Worm (Caenorhabditis elegans) whole organism, L1 larva: ENCODE measurements around the gene pqn-70.
A peak's percentile ranks its signal among the peaks of the same experiment; 100 is the strongest.

Source experiments
- Y116A8C.19 ChIP-seq: sonication (generic microtip); optimal IDR thresholded peaks from 2 replicates; lab custom pipeline; 2016; ENCODE audit warnings: missing compliant biosample characterization, missing genetic modification characterization, borderline replicate concordance
- aha-1 ChIP-seq: fragments of 150-350 bp; optimal IDR thresholded peaks from 2 replicates; lab custom pipeline; 2014; ENCODE audit warnings: missing biosample characterization, missing genetic modification characterization
- aly-2 ChIP-seq: fragments of 150-350 bp; optimal IDR thresholded peaks from 2 replicates; lab custom pipeline; 2014; ENCODE audit warnings: missing biosample characterization, missing genetic modification characterization
- ceh-82 ChIP-seq, 3 experiments: fragments of 150-350 bp in 1 of 3; sonication (generic microtip) in 2 of 3; optimal IDR thresholded peaks; 2 replicates each; lab custom pipeline; 2014 to 2017; ENCODE audit warnings: missing biosample characterization in 3 of 3, missing genetic modification characterization in 3 of 3
- dpl-1 ChIP-seq, 3 experiments: fragments of 150-350 bp in 2 of 3; sonication (generic microtip) in 1 of 3; optimal IDR thresholded peaks; 2 replicates each; lab custom pipeline; 2014 to 2017; ENCODE audit warnings: missing biosample characterization in 3 of 3, missing genetic modification characterization in 3 of 3, missing genetic modification reagents in 3 of 3
- efl-1 ChIP-seq, 4 experiments: fragments of 150-350 bp; optimal IDR thresholded peaks in 3 of 4; peaks in 1 of 4; 1 replicate in 1 of 4; 2 replicates in 3 of 4; lab custom pipeline; 2014; ENCODE audit warnings: missing biosample characterization in 2 of 4, missing genetic modification characterization in 2 of 4, missing genetic modification reagents in 2 of 4
- efl-3 ChIP-seq: fragments of 200-800 bp; sonication (Bioruptor generic); optimal IDR thresholded peaks from 2 replicates; lab custom pipeline; 2018; ENCODE audit warnings: mild to moderate bottlenecking, missing genetic modification characterization, missing compliant biosample characterization
- egl-27 ChIP-seq, 2 experiments: fragments of 150-350 bp in 1 of 2; sonication (generic microtip); optimal IDR thresholded peaks; 3 replicates each; lab custom pipeline; 2017 to 2018; ENCODE audit warnings: missing biosample characterization in 2 of 2, missing genetic modification characterization in 2 of 2, missing genetic modification reagents in 2 of 2
- elt-2 ChIP-seq: sonication (generic microtip); optimal IDR thresholded peaks from 2 replicates; lab custom pipeline; 2016; ENCODE audit warnings: missing genetic modification characterization, mild to moderate bottlenecking, inconsistent platforms, missing compliant biosample characterization, missing genetic modification reagents
- ets-5 ChIP-seq: fragments of 200-800 bp; sonication (Bioruptor generic); IDR thresholded peaks from 2 replicates; pipeline ENCODE4 v1.3.6; 2022; ENCODE audit warnings: missing genetic modification characterization, missing compliant biosample characterization
- fkh-4 ChIP-seq: sonication (generic microtip); optimal IDR thresholded peaks from 2 replicates; lab custom pipeline; 2016; ENCODE audit warnings: missing compliant biosample characterization, missing genetic modification characterization, borderline replicate concordance
- fos-1 ChIP-seq: fragments of 150-350 bp; optimal IDR thresholded peaks from 2 replicates; lab custom pipeline; 2014; ENCODE audit warnings: missing biosample characterization, missing genetic modification characterization
- hlh-4 ChIP-seq: sonication (generic microtip); optimal IDR thresholded peaks from 2 replicates; lab custom pipeline; 2016; ENCODE audit warnings: mild to moderate bottlenecking, missing genetic modification characterization, missing compliant biosample characterization
- hpl-2 ChIP-seq: fragments of 150-350 bp; optimal IDR thresholded peaks from 2 replicates; lab custom pipeline; 2014; ENCODE audit warnings: missing biosample characterization, missing genetic modification reagents, missing genetic modification characterization
- irx-1 ChIP-seq: sonication (generic microtip); optimal IDR thresholded peaks from 2 replicates; lab custom pipeline; 2016; ENCODE audit warnings: missing genetic modification characterization, missing compliant biosample characterization
- jun-1 ChIP-seq: fragments of 150-350 bp; optimal IDR thresholded peaks from 2 replicates; lab custom pipeline; 2014; ENCODE audit warnings: missing biosample characterization, missing genetic modification reagents, missing genetic modification characterization
- lir-3 ChIP-seq: sonication (generic microtip); optimal IDR thresholded peaks from 2 replicates; lab custom pipeline; 2016; ENCODE audit warnings: mild to moderate bottlenecking, missing genetic modification characterization, moderate library complexity, missing compliant biosample characterization; ENCODE audit not compliant: poor library complexity
- mab-9 ChIP-seq: fragments of 200-800 bp; sonication (Bioruptor generic); IDR thresholded peaks from 2 replicates; pipeline ENCODE4 v1.3.6; 2022; ENCODE audit warnings: missing genetic modification reagents, missing genetic modification characterization, missing compliant biosample characterization
- mef-2 ChIP-seq: fragments of 150-350 bp; optimal IDR thresholded peaks from 2 replicates; lab custom pipeline; 2014; ENCODE audit warnings: missing biosample characterization, missing genetic modification characterization
- nhr-19 ChIP-seq: fragments of 200-800 bp; sonication (Bioruptor generic); conservative IDR thresholded peaks from 2 replicates; pipeline ENCODE4 v1.3.6; 2022; ENCODE audit warnings: missing genetic modification characterization, missing compliant biosample characterization
- nhr-237 ChIP-seq: fragments of 150-350 bp; optimal IDR thresholded peaks from 2 replicates; lab custom pipeline; 2014; ENCODE audit warnings: missing biosample characterization, missing genetic modification characterization
- nhr-47 ChIP-seq: sonication (generic microtip); optimal IDR thresholded peaks from 2 replicates; lab custom pipeline; 2016; ENCODE audit warnings: mild to moderate bottlenecking, missing genetic modification characterization, moderate library complexity, missing compliant biosample characterization
- nhr-77 ChIP-seq: fragments of 150-350 bp; optimal IDR thresholded peaks from 2 replicates; lab custom pipeline; 2014; ENCODE audit warnings: missing biosample characterization, missing genetic modification characterization
- nhr-90 ChIP-seq: sonication (generic microtip); optimal IDR thresholded peaks from 2 replicates; lab custom pipeline; 2016; ENCODE audit warnings: mild to moderate bottlenecking, missing genetic modification characterization, missing compliant biosample characterization; ENCODE audit not compliant: poor library complexity
- pag-3 ChIP-seq: sonication (generic microtip); optimal IDR thresholded peaks from 2 replicates; lab custom pipeline; 2017; ENCODE audit warnings: missing genetic modification characterization, mild to moderate bottlenecking, missing compliant biosample characterization, antibody characterized with exemption, borderline replicate concordance; ENCODE audit not compliant: insufficient read depth
- pax-3 ChIP-seq: fragments of 200-800 bp; sonication (Bioruptor generic); optimal IDR thresholded peaks from 2 replicates; lab custom pipeline; 2018; ENCODE audit warnings: mild to moderate bottlenecking, missing genetic modification characterization, moderate library complexity, missing compliant biosample characterization
- skn-1 ChIP-seq: fragments of 150-350 bp; optimal IDR thresholded peaks from 2 replicates; lab custom pipeline; 2014; ENCODE audit warnings: missing biosample characterization, missing genetic modification characterization
- snu-23 ChIP-seq: sonication (generic microtip); optimal IDR thresholded peaks from 2 replicates; lab custom pipeline; 2016; ENCODE audit warnings: missing genetic modification characterization, missing compliant biosample characterization
- sptf-1 ChIP-seq: fragments of 150-350 bp; optimal IDR thresholded peaks from 2 replicates; lab custom pipeline; 2014; ENCODE audit warnings: missing biosample characterization, missing genetic modification characterization
- sup-37 ChIP-seq: fragments of 200-800 bp; sonication (Bioruptor generic); optimal IDR thresholded peaks from 2 replicates; lab custom pipeline; 2018; ENCODE audit warnings: mild to moderate bottlenecking, missing genetic modification characterization, missing compliant biosample characterization
- swsn-7 ChIP-seq: sonication (generic microtip); optimal IDR thresholded peaks from 2 replicates; lab custom pipeline; 2016; ENCODE audit warnings: missing genetic modification characterization, missing compliant biosample characterization
- tlp-1 ChIP-seq: fragments of 150-350 bp; optimal IDR thresholded peaks from 2 replicates; lab custom pipeline; 2014; ENCODE audit warnings: missing biosample characterization, missing genetic modification characterization
- unc-30 ChIP-seq: sonication (generic microtip); optimal IDR thresholded peaks from 2 replicates; lab custom pipeline; 2017; ENCODE audit warnings: missing biosample characterization, missing genetic modification characterization
- unc-62 ChIP-seq: fragments of 150-350 bp; optimal IDR thresholded peaks from 2 replicates; lab custom pipeline; 2014; ENCODE audit warnings: missing biosample characterization, missing genetic modification reagents, missing genetic modification characterization
- vab-15 ChIP-seq: sonication (generic microtip); optimal IDR thresholded peaks from 2 replicates; lab custom pipeline; 2017; ENCODE audit warnings: missing genotype, mild to moderate bottlenecking, missing genetic modification characterization, missing compliant biosample characterization
- zag-1 ChIP-seq: fragments of 150-350 bp; optimal IDR thresholded peaks from 2 replicates; lab custom pipeline; 2014; ENCODE audit warnings: missing biosample characterization, missing genetic modification characterization
- ztf-11 ChIP-seq, 2 experiments: sonication (generic microtip); optimal IDR thresholded peaks; 2 replicates each; lab custom pipeline; 2016 to 2017; ENCODE audit warnings: missing genetic modification characterization in 2 of 2, missing biosample characterization in 1 of 2, missing compliant biosample characterization in 1 of 2

pqn-70 gene

DNA sequence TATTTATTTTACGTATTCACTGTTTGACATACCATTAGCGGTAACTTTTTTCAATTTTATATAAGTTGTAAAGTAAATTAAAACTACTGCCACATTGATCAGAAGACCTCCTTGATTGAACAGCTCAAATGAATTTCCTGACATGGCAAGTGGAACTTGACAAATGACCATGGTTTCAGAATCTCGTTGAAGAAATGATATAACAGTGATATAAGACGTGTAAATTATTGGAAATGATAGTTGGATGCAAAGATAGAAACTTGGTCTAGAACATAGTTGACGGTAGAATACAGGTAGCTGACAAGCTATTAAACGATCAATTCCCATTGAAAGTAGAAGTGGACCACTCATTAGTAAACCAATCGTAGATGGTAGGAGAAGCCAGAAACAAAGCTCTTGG is 23.3 kb upstream of the pqn-70 start:
- TF ChIP-seq nhr-19: no peak
- TF ChIP-seq dpl-1 (GFP tag; optimal IDR thresholded peaks at IDR 0.05; lab: Kevin White, UChicago): no peak
- TF ChIP-seq nhr-77 (tag; lab: Kevin White, UChicago): no peak
- no peak for TF ChIP-seq hpl-2 (GFP tag; lab: Kevin White, UChicago)
- TF ChIP-seq ztf-11 (tag; optimal IDR thresholded peaks at IDR 0.05; lab: Kevin White, UChicago): no peak
- no peak for TF ChIP-seq ceh-82 (tag; optimal IDR thresholded peaks at IDR 0.05; lab: Kevin White, UChicago)
- no peak for TF ChIP-seq nhr-90 (tag; lab: Kevin White, UChicago)

DNA sequence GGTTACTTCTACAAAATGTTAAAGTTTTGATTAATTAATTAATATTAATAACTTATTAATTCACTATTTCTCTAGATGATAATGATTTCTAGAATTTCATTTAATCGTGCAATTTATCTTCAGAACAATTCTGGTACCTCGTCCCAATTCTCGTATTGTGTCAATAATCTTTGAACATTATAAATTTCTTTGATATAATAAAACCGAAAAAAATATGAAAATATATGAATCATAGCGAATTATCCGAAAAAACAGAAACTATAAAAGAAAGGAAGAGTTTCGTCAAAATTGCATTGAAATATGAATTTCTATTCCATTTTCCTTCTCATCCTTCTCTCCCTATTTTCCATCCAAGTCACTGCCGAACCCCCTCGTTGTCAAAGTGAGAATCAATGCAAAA is 22.2 kb upstream of the pqn-70 start, which contains the start of gene T19B10.12:
Gene T19B10.12 (plus strand): TSS at position 301 of the 400 bp plus-strand sequence.
- TF ChIP-seq nhr-77 (tag; lab: Kevin White, UChicago): no peak
- TF ChIP-seq unc-30: no peak
- no peak for TF ChIP-seq irx-1 (tag; lab: Kevin White, UChicago)
- TF ChIP-seq elt-2 (tag; lab: Kevin White, UChicago): no peak
- TF ChIP-seq efl-3 (GFP tag; lab: Kevin White, UChicago): no peak
- no peak for TF ChIP-seq nhr-19

DNA sequence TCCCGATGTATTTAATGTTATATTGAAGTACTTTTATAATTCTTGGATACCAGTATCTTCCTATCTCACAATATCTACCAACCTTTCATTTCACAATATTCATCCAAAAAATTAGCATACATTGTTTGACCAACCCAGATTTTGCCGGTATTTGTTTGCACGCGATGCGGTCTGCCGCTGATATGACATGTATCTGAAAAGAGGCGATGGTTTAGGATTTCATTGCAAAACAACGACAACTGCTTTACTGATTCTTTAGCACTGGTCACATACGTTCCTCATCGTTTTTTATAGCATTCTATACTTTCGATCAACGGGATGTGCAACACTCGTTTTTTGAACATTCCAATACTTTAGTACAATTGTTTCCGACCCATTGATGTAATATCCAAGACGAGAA is 19.3 kb upstream of the pqn-70 start, which contains the start of gene mam-4:
Gene mam-4 (plus strand): TSS at position 301 of the 400 bp plus-strand sequence.
- TF ChIP-seq tlp-1 (tag; lab: Kevin White, UChicago): no peak
- no peak for TF ChIP-seq Y116A8C.19 (tag; lab: Kevin White, UChicago)
- no peak for TF ChIP-seq mef-2 (tag; lab: Kevin White, UChicago)
- no peak for TF ChIP-seq sptf-1 (tag; lab: Kevin White, UChicago)
- no peak for TF ChIP-seq ets-5 (GFP tag; lab: Robert Waterston, UW)
- TF ChIP-seq irx-1 (tag; lab: Kevin White, UChicago): no peak
- TF ChIP-seq sup-37 (GFP tag; lab: Kevin White, UChicago): no peak
- TF ChIP-seq nhr-47 (tag; lab: Kevin White, UChicago): no peak
- TF ChIP-seq hlh-4: no peak
- TF ChIP-seq nhr-237 (tag; lab: Kevin White, UChicago): no peak
- TF ChIP-seq snu-23: no peak
- TF ChIP-seq nhr-90 (tag; lab: Kevin White, UChicago): no peak
- no peak for TF ChIP-seq aha-1 (tag; lab: Kevin White, UChicago)
- no peak for TF ChIP-seq mab-9 (GFP tag; lab: Robert Waterston, UW)
- no peak for TF ChIP-seq egl-27 (tag; optimal IDR thresholded peaks at IDR 0.05; lab: Kevin White, UChicago)
- no peak for TF ChIP-seq lir-3
- no peak for TF ChIP-seq jun-1 (tag; lab: Kevin White, UChicago)
- no peak for TF ChIP-seq skn-1
- no peak for TF ChIP-seq pag-3 (tag; lab: Kevin White, UChicago)
- no peak for TF ChIP-seq aly-2 (tag; lab: Kevin White, UChicago)

DNA sequence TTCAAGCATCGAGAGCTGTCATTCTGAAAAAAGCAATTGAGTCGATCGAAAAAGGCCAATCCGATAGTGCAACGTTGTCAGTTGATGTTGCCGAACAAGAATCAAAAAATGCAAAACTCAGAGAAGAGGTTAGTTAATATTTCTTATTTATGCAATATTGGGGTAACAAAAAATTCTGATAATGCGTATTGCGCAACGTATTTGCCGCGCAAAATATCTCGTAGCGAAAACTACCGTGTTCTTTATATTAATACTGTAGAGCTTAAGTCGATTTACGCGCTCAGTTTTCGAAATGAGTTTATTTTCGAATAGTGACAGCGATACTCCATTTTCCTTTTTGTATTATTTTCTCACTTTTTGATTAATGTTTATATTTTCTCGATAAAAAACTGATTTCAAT is 16.5 kb upstream of the pqn-70 start:
- no peak for TF ChIP-seq pax-3 (tag; lab: Kevin White, UChicago)
- TF ChIP-seq efl-1 (optimal IDR thresholded peaks at IDR 0.05; lab: Kevin White, UChicago): no peak
- TF ChIP-seq efl-1 (GFP tag; optimal IDR thresholded peaks at IDR 0.05 in 1 of 2; lab: Kevin White, UChicago): peak in 1 of 2 experiments; percentile 57

DNA sequence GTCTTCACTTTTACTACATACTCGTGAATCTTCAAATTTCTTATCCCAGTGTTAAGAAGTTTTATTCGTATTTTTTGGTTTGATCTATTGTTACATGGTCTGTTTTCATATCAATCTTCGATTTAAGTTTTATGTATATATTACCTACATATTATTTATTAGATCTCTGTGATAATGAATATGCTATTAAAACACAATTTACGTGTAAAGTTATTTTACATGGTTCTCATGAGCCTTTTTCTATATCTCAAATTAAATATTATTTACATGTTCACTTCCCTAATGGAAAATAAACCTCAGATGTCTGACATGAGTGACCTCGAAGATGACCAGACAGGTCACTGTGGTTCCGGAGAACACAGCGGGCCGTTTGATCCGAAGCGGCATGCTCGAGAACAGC is 16.0 kb upstream of the pqn-70 start, which contains the start of gene mxl-1:
Gene mxl-1 (plus strand): TSS at position 301 of the 400 bp plus-strand sequence.
- TF ChIP-seq zag-1 (no peak), mef-2 (tag; lab: Kevin White, UChicago) (no peak), swsn-7 (tag; lab: Kevin White, UChicago) (no peak), fos-1 (tag; lab: Kevin White, UChicago) (no peak), fkh-4 (no peak), unc-62 (GFP tag; lab: Kevin White, UChicago) (no peak), vab-15 (tag; lab: Kevin White, UChicago) (no peak)
